Fruit fly (Drosophila melanogaster) whole organism, wandering third instar larva: ENCODE data around the gene CG31115.
A peak's percentile ranks its signal among the peaks of the same experiment; 100 is the strongest.

ENCODE experiments used
- Abd-B ChIP-seq: fragments of >200 bp; optimal IDR thresholded peaks from 2 replicates; lab custom pipeline; 2017; ENCODE audit warnings: missing biosample characterization, missing genetic modification characterization
- CG32264 ChIP-seq: fragments of 200-800 bp; sonication (Bioruptor generic); optimal IDR thresholded peaks from 2 replicates; lab custom pipeline; 2016; ENCODE audit warnings: missing biosample characterization, missing genetic modification characterization
- CG9705 ChIP-seq: fragments of 200-800 bp; sonication (Bioruptor generic); optimal IDR thresholded peaks from 2 replicates; lab custom pipeline; 2018; ENCODE audit warnings: missing biosample characterization, mild to moderate bottlenecking, missing genetic modification characterization
- CrebA ChIP-seq: fragments of 200-800 bp; sonication (Bioruptor generic); optimal IDR thresholded peaks from 2 replicates; lab custom pipeline; 2016; ENCODE audit warnings: missing biosample characterization, mild to moderate bottlenecking, missing genetic modification characterization, borderline replicate concordance
- Dif ChIP-seq: fragments of 200-275, 200-300 bp; sonication (Bioruptor generic); optimal IDR thresholded peaks from 2 replicates; lab custom pipeline; 2018; ENCODE audit warnings: missing biosample characterization, missing genetic modification characterization; ENCODE audit not compliant: partially characterized antibody
- HLH106 ChIP-seq: fragments of 200-800 bp; optimal IDR thresholded peaks from 3 replicates; lab custom pipeline; 2019; ENCODE audit warnings: missing biosample characterization, mild to moderate bottlenecking, missing genetic modification characterization, moderate library complexity
- Hnf4 ChIP-seq: fragments of 200-800 bp; sonication (Bioruptor generic); optimal IDR thresholded peaks from 2 replicates; lab custom pipeline; 2016; ENCODE audit warnings: missing biosample characterization, mild to moderate bottlenecking, missing genetic modification characterization
- Hr83 ChIP-seq: fragments of 200-300 bp; sonication (Bioruptor generic); optimal IDR thresholded peaks from 2 replicates; lab custom pipeline; 2016; ENCODE audit warnings: missing biosample characterization, mild to moderate bottlenecking, missing genetic modification characterization, moderate library complexity; ENCODE audit not compliant: poor library complexity, severe bottlenecking
- Jra ChIP-seq: sonication (Bioruptor generic); optimal IDR thresholded peaks from 2 replicates; lab custom pipeline; 2016; ENCODE audit warnings: missing biosample characterization, missing genetic modification characterization
- Mio ChIP-seq: sonication (Bioruptor generic); optimal IDR thresholded peaks from 2 replicates; lab custom pipeline; 2016; ENCODE audit warnings: missing biosample characterization, missing genetic modification characterization
- Myc ChIP-seq: fragments of >200 bp; optimal IDR thresholded peaks from 2 replicates; lab custom pipeline; 2017
- N ChIP-seq: fragments of >200 bp; optimal IDR thresholded peaks from 2 replicates; lab custom pipeline; 2018; ENCODE audit warnings: missing biosample characterization, missing external identifiers, missing genetic modification characterization
- OdsH ChIP-seq: fragments of 200-800 bp; sonication (Bioruptor generic); optimal IDR thresholded peaks from 2 replicates; lab custom pipeline; 2016; ENCODE audit warnings: missing biosample characterization, mild to moderate bottlenecking, missing genetic modification characterization
- Rel ChIP-seq, 2 experiments: fragments of 200-800 bp; sonication (Bioruptor generic) in 1 of 2; optimal IDR thresholded peaks; 2 replicates in 1 of 2; 3 replicates in 1 of 2; lab custom pipeline; 2016 to 2019; ENCODE audit warnings: mild to moderate bottlenecking in 2 of 2, missing biosample characterization in 2 of 2, missing genetic modification characterization in 2 of 2, moderate library complexity in 1 of 2
- Vsx2 ChIP-seq: fragments of 200-300, 225-300 bp; sonication (Bioruptor generic); optimal IDR thresholded peaks from 2 replicates; lab custom pipeline; 2018; ENCODE audit warnings: missing biosample characterization, missing genetic modification characterization; ENCODE audit not compliant: partially characterized antibody
- br ChIP-seq: fragments of 200-800 bp; sonication (Bioruptor generic); optimal IDR thresholded peaks from 2 replicates; lab custom pipeline; 2016; ENCODE audit warnings: missing biosample characterization, missing genetic modification characterization
- brk ChIP-seq: fragments of 200-800 bp; sonication (Bioruptor generic); optimal IDR thresholded peaks from 2 replicates; lab custom pipeline; 2016; ENCODE audit warnings: missing biosample characterization, mild to moderate bottlenecking, missing genetic modification characterization
- dl ChIP-seq, 2 experiments: fragments of 175-275, 200-275 bp in 1 of 2; fragments of 200-275 bp in 1 of 2; sonication (Bioruptor generic); optimal IDR thresholded peaks; lab custom pipeline; 2018; ENCODE audit warnings: mild to moderate bottlenecking in 2 of 2, missing biosample characterization in 2 of 2, missing genetic modification characterization in 2 of 2, moderate library complexity in 2 of 2; ENCODE audit not compliant: partially characterized antibody in 2 of 2, insufficient read depth in 1 of 2
- dmrt93B ChIP-seq: fragments of 200-800 bp; sonication (Bioruptor generic); optimal IDR thresholded peaks from 2 replicates; lab custom pipeline; 2018; ENCODE audit warnings: missing biosample characterization, mild to moderate bottlenecking, missing genetic modification characterization
- dsf ChIP-seq: sonication (Bioruptor generic); optimal IDR thresholded peaks from 2 replicates; lab custom pipeline; 2016; ENCODE audit warnings: missing biosample characterization, missing genetic modification characterization, borderline replicate concordance
- ey ChIP-seq: fragments of 200-800 bp; sonication (Bioruptor generic); optimal IDR thresholded peaks from 2 replicates; lab custom pipeline; 2016; ENCODE audit warnings: missing biosample characterization, missing genetic modification characterization
- foxo ChIP-seq, 2 experiments: fragments of 200-800 bp; sonication (Bioruptor generic); optimal IDR thresholded peaks; 2 replicates in 1 of 2; 3 replicates in 1 of 2; lab custom pipeline; 2016 to 2017; ENCODE audit warnings: missing biosample characterization in 2 of 2, missing genetic modification characterization in 2 of 2
- fru ChIP-seq: fragments of 200-800 bp; sonication (Bioruptor generic); optimal IDR thresholded peaks from 3 replicates; lab custom pipeline; 2016; ENCODE audit warnings: missing biosample characterization, mild to moderate bottlenecking, missing genetic modification characterization
- h ChIP-seq: fragments of 200-800 bp; sonication (Bioruptor generic); optimal IDR thresholded peaks from 3 replicates; lab custom pipeline; 2016; ENCODE audit warnings: missing biosample characterization, mild to moderate bottlenecking, missing genetic modification characterization
- jim ChIP-seq: fragments of 175-275, 200-325 bp; sonication (Bioruptor generic); optimal IDR thresholded peaks from 2 replicates; lab custom pipeline; 2016; ENCODE audit warnings: missing biosample characterization, mild to moderate bottlenecking, missing genetic modification characterization
- lola ChIP-seq: fragments of >200 bp; optimal IDR thresholded peaks from 2 replicates; lab custom pipeline; 2017; ENCODE audit warnings: missing biosample characterization, missing genetic modification characterization
- pan ChIP-seq: fragments of >200 bp; optimal IDR thresholded peaks from 2 replicates; lab custom pipeline; 2017
- psq ChIP-seq: fragments of 200-800 bp; sonication (Bioruptor generic); optimal IDR thresholded peaks from 3 replicates; lab custom pipeline; 2017; ENCODE audit warnings: missing biosample characterization, mild to moderate bottlenecking, missing genetic modification characterization, moderate library complexity
- rgr ChIP-seq: fragments of 200-800 bp; sonication (Bioruptor generic); optimal IDR thresholded peaks from 3 replicates; lab custom pipeline; 2016; ENCODE audit warnings: missing biosample characterization, mild to moderate bottlenecking, missing genetic modification characterization
- sage ChIP-seq: fragments of 200-800 bp; sonication (Bioruptor generic); optimal IDR thresholded peaks from 2 replicates; lab custom pipeline; 2016; ENCODE audit warnings: missing biosample characterization, mild to moderate bottlenecking, missing genetic modification characterization
- sv ChIP-seq: fragments of 200-800 bp; sonication (Bioruptor generic); optimal IDR thresholded peaks from 3 replicates; lab custom pipeline; 2016; ENCODE audit warnings: missing biosample characterization, missing genetic modification characterization
- tai ChIP-seq: sonication (Bioruptor generic); optimal IDR thresholded peaks from 2 replicates; lab custom pipeline; 2016; ENCODE audit warnings: missing biosample characterization, missing genetic modification characterization
- woc ChIP-seq: sonication (Bioruptor generic); optimal IDR thresholded peaks from 2 replicates; lab custom pipeline; 2016; ENCODE audit warnings: missing biosample characterization, mild to moderate bottlenecking, missing genetic modification characterization

Gene CG31115

DNA sequence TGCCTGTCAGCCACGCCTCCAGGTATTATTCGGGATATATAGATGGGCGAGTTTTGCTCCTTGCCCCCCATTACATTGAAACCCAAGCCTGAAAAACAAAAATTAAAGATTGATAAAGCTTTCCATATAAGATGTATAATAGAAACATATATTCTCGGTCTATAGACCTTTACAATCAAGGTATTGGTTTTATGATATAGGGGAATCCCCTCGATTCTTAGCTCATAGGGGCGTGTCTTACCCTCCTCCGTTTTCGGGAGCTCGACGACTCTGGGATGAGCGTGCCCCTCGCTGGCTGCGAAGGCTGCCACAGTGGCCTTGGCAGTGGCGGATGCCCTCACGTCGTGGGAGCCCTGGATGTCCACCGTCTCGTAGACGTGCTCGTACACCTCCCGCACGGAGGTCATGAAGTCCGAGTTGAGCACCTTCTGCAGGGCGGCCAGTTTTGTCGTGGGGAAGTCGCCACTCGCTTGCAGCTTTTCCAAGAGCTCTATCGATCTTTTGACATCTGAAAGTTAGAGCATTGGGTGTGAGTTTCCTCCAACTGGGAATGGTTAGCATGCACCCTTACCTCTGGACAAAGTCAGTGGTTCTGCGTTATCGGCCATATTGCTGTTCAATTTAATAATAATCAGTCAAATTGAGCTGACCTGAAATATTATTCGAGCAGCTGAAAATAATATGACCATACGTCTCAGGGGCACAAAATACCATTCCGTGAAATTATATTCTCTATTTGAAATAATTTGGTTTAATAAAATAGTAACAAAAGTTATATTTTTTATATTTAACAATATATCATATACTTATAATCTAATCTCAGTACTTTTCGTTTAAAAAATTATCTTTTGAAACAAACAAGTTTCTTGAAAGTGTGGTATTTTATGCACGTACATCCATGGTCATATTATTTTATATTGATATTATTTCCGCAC is 28.4 kb downstream of the CG31115 start, which contains the start of the genes veli and PQBP1:
TSS of gene veli (minus strand) at position 685 of the 935 bp plus-strand sequence.
TSS of gene PQBP1 (plus strand) at position 885 of the 935 bp plus-strand sequence.
- TF ChIP-seq psq (GFP tag; lab: Kevin White, UChicago) (no peak), Rel (GFP tag; optimal IDR thresholded peaks at IDR 0.05; lab: Kevin White, UChicago) (no peak), Rel (tag; optimal IDR thresholded peaks at IDR 0.05; lab: Kevin White, UChicago) (peak; percentile 95)

DNA sequence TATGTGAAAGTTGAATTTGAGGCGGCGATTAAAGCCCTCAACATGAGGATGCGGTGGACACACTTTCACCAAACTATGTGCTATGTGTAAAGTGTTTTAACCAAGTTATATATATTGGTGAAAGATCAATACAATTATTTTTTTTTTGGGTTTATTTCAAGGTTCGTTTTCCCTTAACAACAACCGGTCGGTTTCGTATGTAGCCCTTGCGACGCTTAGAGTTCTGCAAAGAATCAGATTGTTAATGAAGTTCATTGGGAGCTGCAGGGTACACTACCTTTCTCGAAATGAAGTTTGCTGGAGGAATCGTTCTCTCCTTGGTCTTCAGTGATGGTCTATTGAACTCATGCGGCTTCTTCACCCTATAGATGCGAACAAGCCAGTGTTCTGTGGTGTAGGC is 30.1 kb downstream of the CG31115 start:
- no peak for TF ChIP-seq lola (GFP tag; lab: Kevin White, UChicago)
- TF ChIP-seq, all 38 proteins: peak for 0

DNA sequence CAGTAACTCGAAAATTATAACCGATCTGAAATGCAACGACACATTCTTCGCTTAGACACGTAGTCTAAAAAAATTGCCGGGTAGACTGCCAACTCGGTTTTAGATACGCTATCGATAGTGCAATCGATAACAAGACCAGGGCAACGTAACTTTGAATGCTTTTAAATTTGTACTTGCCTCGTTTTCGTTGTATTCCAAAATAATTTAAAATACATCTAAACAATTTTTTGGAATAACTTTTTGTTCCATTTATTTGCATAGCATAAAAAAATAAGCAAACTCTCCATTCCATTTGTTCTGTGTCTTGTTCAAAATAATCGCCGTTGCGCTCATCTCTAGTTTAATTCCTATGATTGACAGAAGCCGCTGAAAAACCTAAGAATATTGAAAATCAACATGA is 32.8 kb downstream of the CG31115 start, which contains the start of the genes Stt3B and CG11839:
TSS of gene Stt3B (minus strand) at position 69 of the 400 bp plus-strand sequence.
TSS of gene CG11839 (plus strand) at position 359 of the 400 bp plus-strand sequence.
- TF ChIP-seq woc (GFP tag; lab: Kevin White, UChicago) (peak; percentile 87), jim (GFP tag; lab: Kevin White, UChicago) (no peak), brk (GFP tag; lab: Kevin White, UChicago) (no peak), fru (no peak), Jra (GFP tag; lab: Kevin White, UChicago) (peak; percentile 91), OdsH (GFP tag; lab: Kevin White, UChicago) (peak; percentile 75), Abd-B (GFP tag; lab: Kevin White, UChicago) (no peak), br (GFP tag; lab: Kevin White, UChicago) (no peak), HLH106 (tag; lab: Kevin White, UChicago) (peak; percentile 83), sv (GFP tag; lab: Kevin White, UChicago) (peak; percentile 59), foxo (GFP tag; optimal IDR thresholded peaks at IDR 0.05; lab: Kevin White, UChicago) (peak in 1 of 2 experiments; percentile 84), sage (GFP tag; lab: Kevin White, UChicago) (peak; percentile 2), Hnf4 (GFP tag; lab: Kevin White, UChicago) (peak; percentile 89), CrebA (GFP tag; lab: Kevin White, UChicago) (no peak), tai (no peak), h (GFP tag; lab: Kevin White, UChicago) (peak; percentile 85), CG32264 (GFP tag; lab: Kevin White, UChicago) (peak; percentile 1), N (no peak), CG9705 (GFP tag; lab: Kevin White, UChicago) (peak; percentile 60), Vsx2 (GFP tag; lab: Kevin White, UChicago) (no peak), dmrt93B (GFP tag; lab: Kevin White, UChicago) (no peak), ey (GFP tag; lab: Kevin White, UChicago) (peak; percentile 78), Myc (lab: Kevin White, UChicago) (no peak), pan (no peak), rgr (no peak), Rel (GFP tag; optimal IDR thresholded peaks at IDR 0.05; lab: Kevin White, UChicago) (no peak), Rel (tag; optimal IDR thresholded peaks at IDR 0.05; lab: Kevin White, UChicago) (peak; percentile 61), dsf (peak; percentile 84), psq (GFP tag; lab: Kevin White, UChicago) (peak; percentile 61), Hr83 (GFP tag; lab: Kevin White, UChicago) (peak; percentile 29), Mio (GFP tag; lab: Kevin White, UChicago) (no peak), dl (GFP tag; optimal IDR thresholded peaks at IDR 0.05; lab: Kevin White, UChicago; ENCODE audit: insufficient read depth in 1 of 2, partially characterized antibody in 2 of 2) (no peak)

DNA sequence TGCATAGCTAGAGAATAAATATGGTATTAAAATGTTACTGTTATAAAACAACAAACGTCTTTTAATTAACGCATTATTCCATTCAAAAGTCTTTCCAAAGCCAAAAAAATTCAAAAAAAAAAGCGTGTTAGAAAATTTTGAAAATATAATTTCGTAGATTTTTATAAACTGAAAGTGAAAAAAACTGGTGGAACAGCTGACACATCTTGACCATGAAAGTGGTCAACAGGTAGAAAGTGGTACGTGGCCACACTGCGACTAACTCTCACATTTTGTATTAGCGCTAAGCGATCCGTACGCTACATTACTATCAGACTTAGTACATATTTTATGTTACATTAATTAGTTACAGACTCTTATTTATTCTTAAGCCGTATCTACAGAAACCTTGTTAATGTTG is 34.1 kb downstream of the CG31115 start, which contains the start of gene CG11836:
TSS of gene CG11836 (plus strand) at position 256 of the 400 bp plus-strand sequence.
- TF ChIP-seq Abd-B (GFP tag; lab: Kevin White, UChicago): no peak
- TF ChIP-seq rgr: no peak
- TF ChIP-seq Dif (GFP tag; lab: Kevin White, UChicago): no peak
- TF ChIP-seq ey (GFP tag; lab: Kevin White, UChicago): no peak
- TF ChIP-seq jim (GFP tag; lab: Kevin White, UChicago): no peak
